Fruit fly (Drosophila melanogaster): Measurements from ENCODE around the gene CG2116.

The CG2116 gene

DNA sequence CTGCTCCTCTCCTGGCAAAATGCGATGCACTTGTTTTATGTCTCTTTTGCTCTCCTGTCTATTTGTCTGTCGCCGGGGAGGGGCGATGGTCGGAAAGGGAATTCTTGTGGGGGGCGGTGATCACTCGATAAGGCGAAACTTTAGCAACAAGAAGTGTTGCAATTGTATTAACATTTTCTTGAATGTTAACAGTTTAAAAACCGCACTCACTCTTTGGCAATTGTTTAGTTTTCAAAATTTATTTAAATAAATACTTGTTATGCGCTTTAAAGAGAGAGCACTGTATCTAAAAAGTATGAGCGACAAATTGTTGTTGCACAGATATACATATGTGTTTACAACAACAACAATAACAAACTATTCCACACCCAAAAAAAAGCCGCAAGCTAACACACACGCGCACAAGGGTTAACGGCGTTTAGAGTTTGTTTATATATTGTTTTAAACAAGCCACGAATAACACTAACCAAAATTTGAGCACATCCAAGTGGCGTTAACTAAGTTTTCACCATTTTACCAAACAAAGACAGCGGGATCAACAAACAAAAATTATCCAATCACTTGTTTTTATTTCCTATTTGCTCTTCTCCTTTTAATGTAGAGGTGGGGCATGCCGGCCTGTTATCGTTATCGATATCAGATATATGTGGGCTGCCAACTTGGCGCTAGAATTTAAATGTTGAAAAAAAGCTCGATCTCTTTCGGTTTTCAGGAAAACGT, 28.0 kb upstream of the CG2116 start, which contains the start of gene CG2258:
Gene CG2258 (minus strand): TSS at position 617 of the 720 bp plus-strand sequence.
- TF ChIP-seq CG8301 (tag; optimal IDR thresholded peaks at IDR 0.05) (peak; percentile 91), rn (GFP tag; IDR thresholded peaks at IDR 0.05) (peak; percentile 91), CG13204 (GFP tag; optimal IDR thresholded peaks at IDR 0.05) (peak; percentile 73), CG10348 (GFP tag; IDR thresholded peaks at IDR 0.05) (peak; percentile 73; the same call in 1 of the 2 replicates), CG15710 (tag; optimal IDR thresholded peaks at IDR 0.05) (peak; percentile 91), CG12605 (GFP tag; IDR thresholded peaks at IDR 0.05) (peak; percentile 96), CG9948 (tag; optimal IDR thresholded peaks at IDR 0.05) (peak; percentile 88), CG4496 (GFP tag; IDR thresholded peaks at IDR 0.05) (peak; percentile 98), fd96Ca (GFP tag; IDR thresholded peaks at IDR 0.05) (peak; percentile 96), CG34367 (tag; optimal IDR thresholded peaks at IDR 0.05) (peak; percentile 87), Pif1B (GFP tag; optimal IDR thresholded peaks at IDR 0.05) (peak; percentile 91), CG32121 (GFP tag; IDR thresholded peaks at IDR 0.05) (peak; percentile 97), CG8159 (tag; optimal IDR thresholded peaks at IDR 0.05) (peak; percentile 88), D1 (tag; optimal IDR thresholded peaks at IDR 0.05) (peak; percentile 37), CG14655 (GFP tag; optimal IDR thresholded peaks at IDR 0.05) (peak; percentile 93), EcR (GFP tag; optimal IDR thresholded peaks at IDR 0.05) (no peak), gl (tag; optimal IDR thresholded peaks at IDR 0.05) (peak; percentile 70), Snoo (tag; optimal IDR thresholded peaks at IDR 0.05) (peak; percentile 40), Ets98B (GFP tag; IDR thresholded peaks at IDR 0.05) (peak; percentile 97), CG17806 (tag; optimal IDR thresholded peaks at IDR 0.05) (peak; percentile 89), Pif1A (GFP tag; optimal IDR thresholded peaks at IDR 0.05) (peak; percentile 88)

dm6 chrX:8106281-8107050, 23.1 kb upstream of the CG2116 start:
- no peak for TF ChIP-seq CG34367 (tag; optimal IDR thresholded peaks at IDR 0.05)
- TF ChIP-seq CG12605 (GFP tag; IDR thresholded peaks at IDR 0.05) = no peak
- no peak for TF ChIP-seq Ets98B (GFP tag; IDR thresholded peaks at IDR 0.05)
- no peak for TF ChIP-seq CG13204 (GFP tag; optimal IDR thresholded peaks at IDR 0.05)
- TF ChIP-seq fd96Ca (GFP tag; IDR thresholded peaks at IDR 0.05) = no peak
- TF ChIP-seq gl (tag; optimal IDR thresholded peaks at IDR 0.05) = no peak
- TF ChIP-seq EcR (GFP tag; optimal IDR thresholded peaks at IDR 0.05) = no peak
- TF ChIP-seq CG4496 (GFP tag; IDR thresholded peaks at IDR 0.05) = no peak
- TF ChIP-seq CG8159 (tag; optimal IDR thresholded peaks at IDR 0.05) = no peak
- TF ChIP-seq Snoo (tag; optimal IDR thresholded peaks at IDR 0.05) = no peak
- no peak for TF ChIP-seq Pif1A (GFP tag; optimal IDR thresholded peaks at IDR 0.05)
- no peak for TF ChIP-seq Pif1B (GFP tag; optimal IDR thresholded peaks at IDR 0.05)
- TF ChIP-seq CG9948 (tag; optimal IDR thresholded peaks at IDR 0.05) = no peak
- no peak for TF ChIP-seq CG32121 (GFP tag; IDR thresholded peaks at IDR 0.05)
- no peak for TF ChIP-seq CG15710 (tag; optimal IDR thresholded peaks at IDR 0.05)
- no peak for TF ChIP-seq CG10348 (GFP tag; IDR thresholded peaks at IDR 0.05)
- TF ChIP-seq CG17806 (tag; optimal IDR thresholded peaks at IDR 0.05) = no peak
- TF ChIP-seq D1 (tag; optimal IDR thresholded peaks at IDR 0.05) = no peak
- TF ChIP-seq CG14655 (GFP tag; optimal IDR thresholded peaks at IDR 0.05) = no peak
- TF ChIP-seq CG8301 (tag; optimal IDR thresholded peaks at IDR 0.05) = no peak

DNA sequence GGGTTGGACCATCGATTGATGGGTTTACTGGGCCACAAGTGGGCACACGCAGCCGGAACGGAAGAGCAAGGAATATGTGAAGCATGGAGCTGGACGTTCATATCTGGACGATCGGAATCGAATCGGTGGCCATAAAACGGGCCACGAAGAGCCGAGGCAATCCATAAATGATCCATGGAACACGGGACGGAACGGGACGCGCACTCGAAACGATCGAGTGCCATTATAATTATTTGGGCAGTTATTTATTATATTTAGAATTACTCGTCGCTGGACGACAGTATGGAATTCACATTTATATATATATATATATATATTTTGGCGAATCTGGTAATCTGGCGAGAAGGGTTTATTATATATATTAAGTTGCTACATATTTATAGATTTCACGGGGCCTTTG, 21.7 kb upstream of the CG2116 start:
- TF ChIP-seq CG9948 (tag; optimal IDR thresholded peaks at IDR 0.05) (no peak), CG17806 (tag; optimal IDR thresholded peaks at IDR 0.05) (no peak), D1 (tag; optimal IDR thresholded peaks at IDR 0.05) (no peak), Snoo (tag; optimal IDR thresholded peaks at IDR 0.05) (no peak), CG34367 (tag; optimal IDR thresholded peaks at IDR 0.05) (no peak), CG4496 (GFP tag; IDR thresholded peaks at IDR 0.05) (no peak), CG14655 (GFP tag; optimal IDR thresholded peaks at IDR 0.05) (no peak), CG10348 (GFP tag; IDR thresholded peaks at IDR 0.05) (no peak)

dm6 chrX:8110984-8111383, 18.6 kb upstream of the CG2116 start:
- no peak for TF ChIP-seq CG34367 (tag; optimal IDR thresholded peaks at IDR 0.05)
- no peak for TF ChIP-seq CG10348 (GFP tag; IDR thresholded peaks at IDR 0.05)
- no peak for TF ChIP-seq rn (GFP tag; IDR thresholded peaks at IDR 0.05)
- no peak for TF ChIP-seq CG9948 (tag; optimal IDR thresholded peaks at IDR 0.05)
- no peak for TF ChIP-seq CG17806 (tag; optimal IDR thresholded peaks at IDR 0.05)
- TF ChIP-seq CG14655 (GFP tag; optimal IDR thresholded peaks at IDR 0.05) = no peak
- no peak for TF ChIP-seq EcR (GFP tag; optimal IDR thresholded peaks at IDR 0.05)
- no peak for TF ChIP-seq Pif1B (GFP tag; optimal IDR thresholded peaks at IDR 0.05)
- no peak for TF ChIP-seq D1 (tag; optimal IDR thresholded peaks at IDR 0.05)
- no peak for TF ChIP-seq fd96Ca (GFP tag; IDR thresholded peaks at IDR 0.05)
- TF ChIP-seq CG4496 (GFP tag; IDR thresholded peaks at IDR 0.05) = no peak

DNA sequence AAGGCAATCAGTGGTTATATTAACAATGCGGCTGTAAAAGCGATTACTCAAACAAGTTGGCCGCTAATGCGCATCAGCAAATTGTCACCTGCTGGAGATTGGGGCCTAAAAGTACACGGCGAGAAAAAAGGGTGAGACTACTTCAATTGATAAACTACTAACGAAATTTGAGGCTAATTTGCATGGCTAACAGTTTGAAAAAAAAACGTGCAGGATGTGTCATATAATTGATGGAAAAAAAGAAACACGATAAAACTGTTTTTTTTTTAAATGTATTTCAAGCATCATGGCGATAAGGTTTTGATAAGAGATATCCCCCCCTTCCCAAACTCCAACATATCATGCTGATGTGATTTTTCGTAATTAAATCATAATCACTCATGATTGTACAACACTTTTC, 16.9 kb upstream of the CG2116 start:
- no peak for TF ChIP-seq D1 (tag; optimal IDR thresholded peaks at IDR 0.05)
- no peak for TF ChIP-seq CG15710 (tag; optimal IDR thresholded peaks at IDR 0.05)
- TF ChIP-seq fd96Ca (GFP tag; IDR thresholded peaks at IDR 0.05) = 0 out of 3 replicates have a peak, but pooled peaks have one; percentile 14
- no peak for TF ChIP-seq Snoo (tag; optimal IDR thresholded peaks at IDR 0.05)
